ENCODE assay signal across 7 fruit fly cellular contexts in genomic region chr3R:27581263-27581868, dm6.
TF ChIP-seq lines count a peak whose summit lies in the region.

No protein-coding gene starts in this region.

- TF ChIP-seq CTCF in S2 (optimal IDR thresholded peaks at IDR 0.05; lab: Kevin White, UChicago), result peak; percentile 45 to 62
- peak; percentile 53 for TF ChIP-seq CTCF in whole organism, embryonic (GFP tag; optimal IDR thresholded peaks at IDR 0.05; lab: Kevin White, UChicago)

TF ChIP-seq in whole organism, 6 proteins besides CTCF, POLR2A, EP300 and RAD21:
- TF ChIP-seq Dll (optimal IDR thresholded peaks at IDR 0.05; lab: Kevin White, UChicago) (peak; percentile 42), EcR (GFP tag; optimal IDR thresholded peaks at IDR 0.05; lab: Kevin White, UChicago) (no peak)

TF ChIP-seq in whole organism, adult, 20 proteins besides CTCF, POLR2A, EP300 and RAD21 (continues in another document):
- TF ChIP-seq cic (GFP tag; optimal IDR thresholded peaks at IDR 0.05; lab: Kevin White, UChicago), result peak; percentile 97
- peak; percentile 61 for TF ChIP-seq CG14711 (tag; optimal IDR thresholded peaks at IDR 0.05; lab: Kevin White, UChicago)
- peak; percentile 32 for TF ChIP-seq tj (GFP tag; optimal IDR thresholded peaks at IDR 0.05; lab: Kevin White, UChicago)
- TF ChIP-seq Mnt (GFP tag; optimal IDR thresholded peaks at IDR 0.05; lab: Kevin White, UChicago), result peak; percentile 84
- no peak for TF ChIP-seq cnc (optimal IDR thresholded peaks at IDR 0.05; lab: Kevin White, UChicago)
- peak; percentile 41 for TF ChIP-seq CG5204 (GFP tag; optimal IDR thresholded peaks at IDR 0.05; lab: Kevin White, UChicago)
- no peak for TF ChIP-seq Crg-1 (GFP tag; optimal IDR thresholded peaks at IDR 0.05; lab: Kevin White, UChicago)
- peak; percentile 31 for TF ChIP-seq bab1 (GFP tag; optimal IDR thresholded peaks at IDR 0.05; lab: Kevin White, UChicago)
- peak; percentile 35 for TF ChIP-seq pad (GFP tag; optimal IDR thresholded peaks at IDR 0.05; lab: Kevin White, UChicago)
- TF ChIP-seq CG11617 (GFP tag; optimal IDR thresholded peaks at IDR 0.05; lab: Kevin White, UChicago), result peak; percentile 54
- peak; percentile 3 for TF ChIP-seq ovo (GFP tag; optimal IDR thresholded peaks at IDR 0.05; lab: Kevin White, UChicago)
- TF ChIP-seq Hr96 (GFP tag; optimal IDR thresholded peaks at IDR 0.05; lab: Kevin White, UChicago), result peak; percentile 66
- TF ChIP-seq CG12768 (GFP tag; optimal IDR thresholded peaks at IDR 0.05; lab: Kevin White, UChicago), result peak; percentile 76
- TF ChIP-seq CG7045 (GFP tag; optimal IDR thresholded peaks at IDR 0.05; lab: Kevin White, UChicago), result peak; percentile 59
- TF ChIP-seq CG33017 (tag; optimal IDR thresholded peaks at IDR 0.05; lab: Kevin White, UChicago), result peak; percentile 89
- peak; percentile 18 for TF ChIP-seq CG1620 (GFP tag; optimal IDR thresholded peaks at IDR 0.05; lab: Kevin White, UChicago)
- TF ChIP-seq toe (GFP tag; optimal IDR thresholded peaks at IDR 0.05; lab: Kevin White, UChicago), result peak; percentile 34

TF ChIP-seq in whole organism, embryonic, 481 proteins besides CTCF, POLR2A, EP300 and RAD21 (continues in another document):
- TF ChIP-seq CG32532 (GFP tag; IDR thresholded peaks at IDR 0.05; lab: Robert Waterston, UW) (no peak), CG14050 (GFP tag; IDR thresholded peaks at IDR 0.05; lab: Robert Waterston, UW) (no peak), org-1 (GFP tag; optimal IDR thresholded peaks at IDR 0.05; lab: Kevin White, UChicago) (peak; percentile 50), cato (GFP tag; optimal IDR thresholded peaks at IDR 0.05; lab: Kevin White, UChicago; ENCODE audit: borderline replicate concordance) (no peak), nerfin-2 (GFP tag; IDR thresholded peaks at IDR 0.05; lab: Robert Waterston, UW; ENCODE audit: partially characterized antibody) (no peak), Med (GFP tag; lab: Kevin White, UChicago) (peak; percentile 95), wek (GFP tag; optimal IDR thresholded peaks at IDR 0.05; lab: Kevin White, UChicago) (peak; percentile 63), CG9609 (GFP tag; optimal IDR thresholded peaks at IDR 0.05; lab: Kevin White, UChicago) (peak; percentile 3), Mad (GFP tag; optimal IDR thresholded peaks at IDR 0.05; lab: Kevin White, UChicago) (no peak), kah (GFP tag; optimal IDR thresholded peaks at IDR 0.05; lab: Kevin White, UChicago) (peak; percentile 62), NK7.1 (GFP tag; optimal IDR thresholded peaks at IDR 0.05; lab: Kevin White, UChicago) (no peak), CG15479 (GFP tag; optimal IDR thresholded peaks at IDR 0.05; lab: Kevin White, UChicago) (peak; percentile 33), Xrp1 (GFP tag; IDR thresholded peaks at IDR 0.05; lab: Robert Waterston, UW) (no peak), CG4328 (GFP tag; optimal IDR thresholded peaks at IDR 0.05; lab: Kevin White, UChicago) (peak; percentile 81), slbo (GFP tag; IDR thresholded peaks at IDR 0.05; lab: Robert Waterston, UW) (no peak), HmgZ (tag; optimal IDR thresholded peaks at IDR 0.05; lab: Kevin White, UChicago) (peak; percentile 72), CG4360 (GFP tag; IDR thresholded peaks at IDR 0.05; lab: Robert Waterston, UW) (no peak), fru (optimal IDR thresholded peaks at IDR 0.05; lab: Kevin White, UChicago) (no peak), Bteb2 (GFP tag; optimal IDR thresholded peaks at IDR 0.05; lab: Kevin White, UChicago) (no peak)

TF ChIP-seq in whole organism, prepupa, 60 proteins besides CTCF, POLR2A, EP300 and RAD21 (continues in another document):
- TF ChIP-seq CG11294 (GFP tag; IDR thresholded peaks at IDR 0.05; lab: Robert Waterston, UW), result no peak
- TF ChIP-seq Lpt (GFP tag; optimal IDR thresholded peaks at IDR 0.05; lab: Kevin White, UChicago), result peak; percentile 69
- TF ChIP-seq CG10631 (GFP tag; optimal IDR thresholded peaks at IDR 0.05; lab: Kevin White, UChicago), result peak; percentile 43
- no peak for TF ChIP-seq Hr38 (GFP tag; optimal IDR thresholded peaks at IDR 0.05; lab: Kevin White, UChicago)
- peak; percentile 52 for TF ChIP-seq spab (GFP tag; optimal IDR thresholded peaks at IDR 0.05; lab: Kevin White, UChicago)
- TF ChIP-seq CG15336 (GFP tag; IDR thresholded peaks at IDR 0.05; lab: Robert Waterston, UW), result no peak
- peak; percentile 45 for TF ChIP-seq CG8319 (GFP tag; optimal IDR thresholded peaks at IDR 0.05; lab: Kevin White, UChicago)
- TF ChIP-seq CG6792 (GFP tag; optimal IDR thresholded peaks at IDR 0.05; lab: Kevin White, UChicago), result peak; percentile 74
- peak; percentile 71 for TF ChIP-seq CG32006 (GFP tag; optimal IDR thresholded peaks at IDR 0.05; lab: Kevin White, UChicago)
- peak; percentile 30 for TF ChIP-seq CG11902 (GFP tag; optimal IDR thresholded peaks at IDR 0.05; lab: Kevin White, UChicago)
- peak; percentile 84 for TF ChIP-seq Met (GFP tag; optimal IDR thresholded peaks at IDR 0.05; lab: Kevin White, UChicago)
- TF ChIP-seq Hr4 (GFP tag; optimal IDR thresholded peaks at IDR 0.05; lab: Kevin White, UChicago), result peak; percentile 78
- TF ChIP-seq Ets21C (GFP tag; optimal IDR thresholded peaks at IDR 0.05; lab: Kevin White, UChicago), result peak; percentile 14
- TF ChIP-seq CG8632 (GFP tag; optimal IDR thresholded peaks at IDR 0.05; lab: Kevin White, UChicago), result peak; percentile 69
- TF ChIP-seq Eip93F (GFP tag; optimal IDR thresholded peaks at IDR 0.05; lab: Kevin White, UChicago), result no peak
- TF ChIP-seq CG3919 (GFP tag; optimal IDR thresholded peaks at IDR 0.05; lab: Kevin White, UChicago), result peak; percentile 80
- TF ChIP-seq net (GFP tag; optimal IDR thresholded peaks at IDR 0.05; lab: Kevin White, UChicago), result peak; percentile 87
- TF ChIP-seq Sox102F (GFP tag; optimal IDR thresholded peaks at IDR 0.05; lab: Kevin White, UChicago), result peak; percentile 88
- peak; percentile 55 for TF ChIP-seq CG3032 (tag; optimal IDR thresholded peaks at IDR 0.05; lab: Kevin White, UChicago)

TF ChIP-seq in whole organism, pupa, 21 proteins besides CTCF, POLR2A, EP300 and RAD21:
- TF ChIP-seq Pif1B (GFP tag; optimal IDR thresholded peaks at IDR 0.05; lab: Kevin White, UChicago) (peak; percentile 81), CG8159 (tag; optimal IDR thresholded peaks at IDR 0.05; lab: Kevin White, UChicago) (peak; percentile 69), Ets98B (GFP tag; IDR thresholded peaks at IDR 0.05; lab: Robert Waterston, UW) (no peak), CG9948 (tag; optimal IDR thresholded peaks at IDR 0.05; lab: Kevin White, UChicago) (peak; percentile 62), EcR (GFP tag; optimal IDR thresholded peaks at IDR 0.05; lab: Kevin White, UChicago) (peak; percentile 13), fd96Ca (GFP tag; IDR thresholded peaks at IDR 0.05; lab: Robert Waterston, UW) (no peak), CG12605 (GFP tag; IDR thresholded peaks at IDR 0.05; lab: Robert Waterston, UW) (no peak), CG17806 (tag; optimal IDR thresholded peaks at IDR 0.05; lab: Kevin White, UChicago) (peak; percentile 75), D1 (tag; optimal IDR thresholded peaks at IDR 0.05; lab: Kevin White, UChicago) (no peak), rn (GFP tag; IDR thresholded peaks at IDR 0.05; lab: Robert Waterston, UW) (no peak), Pif1A (GFP tag; optimal IDR thresholded peaks at IDR 0.05; lab: Kevin White, UChicago) (peak; percentile 91), CG32121 (GFP tag; IDR thresholded peaks at IDR 0.05; lab: Robert Waterston, UW) (no peak), Snoo (tag; optimal IDR thresholded peaks at IDR 0.05; lab: Kevin White, UChicago) (peak; percentile 81), CG8301 (tag; optimal IDR thresholded peaks at IDR 0.05; lab: Kevin White, UChicago) (peak; percentile 75), CG34367 (tag; optimal IDR thresholded peaks at IDR 0.05; lab: Kevin White, UChicago) (peak; percentile 60), CG13204 (GFP tag; optimal IDR thresholded peaks at IDR 0.05; lab: Kevin White, UChicago) (no peak), CG15710 (tag; optimal IDR thresholded peaks at IDR 0.05; lab: Kevin White, UChicago) (peak; percentile 64), CG4496 (GFP tag; IDR thresholded peaks at IDR 0.05; lab: Robert Waterston, UW) (no peak), gl (tag; optimal IDR thresholded peaks at IDR 0.05; lab: Kevin White, UChicago) (peak; percentile 72)
TF ChIP-seq in whole organism, pupa: peak in this region for 11.

TF ChIP-seq in whole organism, wandering third instar larva, 38 proteins besides CTCF, POLR2A, EP300 and RAD21 (continues in another document):
- TF ChIP-seq fru (GFP tag; optimal IDR thresholded peaks at IDR 0.05; lab: Kevin White, UChicago), result peak; percentile 80
- TF ChIP-seq CrebA (GFP tag; optimal IDR thresholded peaks at IDR 0.05; lab: Kevin White, UChicago; ENCODE audit: borderline replicate concordance), result no peak
- TF ChIP-seq pan (optimal IDR thresholded peaks at IDR 0.05; lab: Kevin White, UChicago), result no peak
- no peak for TF ChIP-seq brk (GFP tag; optimal IDR thresholded peaks at IDR 0.05; lab: Kevin White, UChicago)
- peak; percentile 62 for TF ChIP-seq psq (GFP tag; optimal IDR thresholded peaks at IDR 0.05; lab: Kevin White, UChicago)
- peak; percentile 78 for TF ChIP-seq br (GFP tag; optimal IDR thresholded peaks at IDR 0.05; lab: Kevin White, UChicago)
- peak; percentile 24 for TF ChIP-seq Hr83 (GFP tag; optimal IDR thresholded peaks at IDR 0.05; lab: Kevin White, UChicago; ENCODE audit: poor library complexity, severe bottlenecking)
- TF ChIP-seq jim (GFP tag; optimal IDR thresholded peaks at IDR 0.05; lab: Kevin White, UChicago), result no peak
- TF ChIP-seq rgr (GFP tag; optimal IDR thresholded peaks at IDR 0.05; lab: Kevin White, UChicago), result peak; percentile 83
- no peak for TF ChIP-seq usp (GFP tag; optimal IDR thresholded peaks at IDR 0.05; lab: Kevin White, UChicago)
- peak; percentile 70 for TF ChIP-seq HLH106 (tag; optimal IDR thresholded peaks at IDR 0.05; lab: Kevin White, UChicago)
- peak; percentile 72 for TF ChIP-seq Sp1 (GFP tag; optimal IDR thresholded peaks at IDR 0.05; lab: Kevin White, UChicago)
- peak; percentile 82 for TF ChIP-seq h (GFP tag; optimal IDR thresholded peaks at IDR 0.05; lab: Kevin White, UChicago)
- no peak for TF ChIP-seq GATAd (GFP tag; optimal IDR thresholded peaks at IDR 0.05; lab: Kevin White, UChicago)
- TF ChIP-seq CG32264 (GFP tag; optimal IDR thresholded peaks at IDR 0.05; lab: Kevin White, UChicago), result peak; percentile 57
- peak; percentile 71 for TF ChIP-seq Jra (GFP tag; optimal IDR thresholded peaks at IDR 0.05; lab: Kevin White, UChicago)
- peak; percentile 55 for TF ChIP-seq Hnf4 (GFP tag; optimal IDR thresholded peaks at IDR 0.05; lab: Kevin White, UChicago)
- peak; percentile 66 for TF ChIP-seq sage (GFP tag; optimal IDR thresholded peaks at IDR 0.05; lab: Kevin White, UChicago)
- TF ChIP-seq foxo (GFP tag; optimal IDR thresholded peaks at IDR 0.05; lab: Kevin White, UChicago), result peak; percentile 73 to 78
- no peak for TF ChIP-seq Dfd (GFP tag; optimal IDR thresholded peaks at IDR 0.05; lab: Kevin White, UChicago)
- TF ChIP-seq Dif (GFP tag; optimal IDR thresholded peaks at IDR 0.05; lab: Kevin White, UChicago; ENCODE audit: partially characterized antibody), result peak; percentile 39
- peak; percentile 60 for TF ChIP-seq woc (GFP tag; optimal IDR thresholded peaks at IDR 0.05; lab: Kevin White, UChicago)
- TF ChIP-seq ey (GFP tag; optimal IDR thresholded peaks at IDR 0.05; lab: Kevin White, UChicago), result peak; percentile 74
- no peak for TF ChIP-seq N (GFP tag; optimal IDR thresholded peaks at IDR 0.05; lab: Kevin White, UChicago)
